Worm (Caenorhabditis elegans): ENCODE measurements around the gene gly-20.

- TF ChIP-seq nhr-90 (tag; optimal IDR thresholded peaks at IDR 0.05; ENCODE audit: poor library complexity) = no peak
- TF ChIP-seq nhr-19 (GFP tag; conservative IDR thresholded peaks at IDR 0.05) = no peak
- no peak for TF ChIP-seq tbx-2 (tag; optimal IDR thresholded peaks at IDR 0.05)
- TF ChIP-seq mdl-1 (tag; optimal IDR thresholded peaks at IDR 0.05) = no peak
- TF ChIP-seq ets-5 (GFP tag; IDR thresholded peaks at IDR 0.05) = no peak
- no peak for TF ChIP-seq aha-1 (tag; optimal IDR thresholded peaks at IDR 0.05)
- no peak for TF ChIP-seq ama-1 (optimal IDR thresholded peaks at IDR 0.05)
Observed at ce11 chrV:11263025-11263424, 19.3 kb upstream of the gly-20 start, which contains the start of gene F07B10.4.
